Fruit fly (Drosophila melanogaster): Measurements from ENCODE around the gene CG33285.

DNA sequence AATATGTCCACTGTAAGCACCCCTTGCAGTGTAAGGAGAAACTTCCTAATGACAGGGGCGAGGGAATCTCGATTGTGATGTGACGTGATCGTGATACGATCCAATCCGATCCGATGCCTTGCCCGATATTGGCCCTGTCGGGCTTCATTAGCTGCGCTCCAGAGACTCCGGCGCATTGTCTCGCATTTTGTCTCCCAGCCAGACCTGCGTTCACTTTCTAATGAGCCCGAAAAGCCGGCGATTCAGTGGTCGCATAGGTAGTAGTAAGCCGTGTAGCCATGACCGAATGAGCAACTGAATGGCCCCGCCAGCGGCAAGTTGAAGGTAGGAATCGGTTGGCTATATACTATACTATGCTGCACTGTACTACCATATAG is 33.9 kb downstream of the CG33285 start:
- no peak for TF ChIP-seq D1 (tag; optimal IDR thresholded peaks at IDR 0.05)
- TF ChIP-seq Pif1B (GFP tag; optimal IDR thresholded peaks at IDR 0.05) = no peak
- no peak for TF ChIP-seq CG17806 (tag; optimal IDR thresholded peaks at IDR 0.05)
- no peak for TF ChIP-seq CG13204 (GFP tag; optimal IDR thresholded peaks at IDR 0.05)
- no peak for TF ChIP-seq CG10348 (GFP tag; IDR thresholded peaks at IDR 0.05)
- TF ChIP-seq CG15710 (tag; optimal IDR thresholded peaks at IDR 0.05) = no peak
- TF ChIP-seq CG4496 (GFP tag; IDR thresholded peaks at IDR 0.05) = no peak
- TF ChIP-seq Pif1A (GFP tag; optimal IDR thresholded peaks at IDR 0.05) = no peak
- no peak for TF ChIP-seq rn (GFP tag; IDR thresholded peaks at IDR 0.05)
- no peak for TF ChIP-seq fd96Ca (GFP tag; IDR thresholded peaks at IDR 0.05)

Measured in whole organism, pupa.